Worm (Caenorhabditis elegans): ENCODE results near the gene srh-223.

srh-223 gene

ce11 chrIV:3956095-3956494 lies 25.6 kb upstream of the srh-223 start, which contains the start of gene clec-73:
clec-73 (minus strand) TSS chrIV:3956195.
- TF ChIP-seq nhr-28 (tag; optimal IDR thresholded peaks at IDR 0.05) = no peak

- no peak for TF ChIP-seq drap-1 (GFP tag; optimal IDR thresholded peaks at IDR 0.05)
- no peak for TF ChIP-seq mep-1 (tag; optimal IDR thresholded peaks at IDR 0.05)
- no peak for TF ChIP-seq ham-2 (GFP tag; optimal IDR thresholded peaks at IDR 0.05)
- no peak for TF ChIP-seq M03D4.4 (tag; optimal IDR thresholded peaks at IDR 0.05)
- no peak for TF ChIP-seq ceh-43 (GFP tag; optimal IDR thresholded peaks at IDR 0.05)
- no peak for TF ChIP-seq snpc-4 (tag; optimal IDR thresholded peaks at IDR 0.05)
- TF ChIP-seq flh-1 (GFP tag; optimal IDR thresholded peaks at IDR 0.05) = no peak
- TF ChIP-seq mab-5 (tag; optimal IDR thresholded peaks at IDR 0.05) = no peak
- no peak for TF ChIP-seq unc-39 (tag; optimal IDR thresholded peaks at IDR 0.05)
- TF ChIP-seq ceh-83 (GFP tag; optimal IDR thresholded peaks at IDR 0.05) = no peak
- TF ChIP-seq zip-8 (tag; optimal IDR thresholded peaks at IDR 0.05) = no peak
- TF ChIP-seq elt-1 (tag; optimal IDR thresholded peaks at IDR 0.05; ENCODE audit: borderline replicate concordance, insufficient read depth) = no peak
- TF ChIP-seq nhr-2 (tag; optimal IDR thresholded peaks at IDR 0.05) = no peak
- no peak for TF ChIP-seq nhr-76 (tag; optimal IDR thresholded peaks at IDR 0.05)
- no peak for TF ChIP-seq sptf-1 (tag; optimal IDR thresholded peaks at IDR 0.05)
Measured at ce11 chrIV:3956705-3957104, 25.0 kb upstream of the srh-223 start, which contains the start of gene clec-74. clec-74 (plus strand) TSS chrIV:3957005.

ce11 chrIV:3960396-3960795 lies 21.3 kb upstream of the srh-223 start, which contains the start of gene clec-75:
clec-75 (plus strand) TSS chrIV:3960734.
- TF ChIP-seq zip-8 (tag; optimal IDR thresholded peaks at IDR 0.05) (no peak), unc-120 (tag; optimal IDR thresholded peaks at IDR 0.05; ENCODE audit: poor library complexity, severe bottlenecking) (no peak)

ce11 chrIV:3962584-3962983 lies 19.1 kb upstream of the srh-223 start, which contains the start of gene Y46C8AM.1:
Y46C8AM.1 (plus strand) TSS chrIV:3962884.
- TF ChIP-seq cnd-1 (tag; optimal IDR thresholded peaks at IDR 0.05) (no peak), unc-39 (tag; optimal IDR thresholded peaks at IDR 0.05) (no peak), unc-120 (tag; optimal IDR thresholded peaks at IDR 0.05; ENCODE audit: poor library complexity, severe bottlenecking) (no peak)

- no peak for TF ChIP-seq nhr-237 (tag; optimal IDR thresholded peaks at IDR 0.05)
- no peak for TF ChIP-seq lin-32 (GFP tag; optimal IDR thresholded peaks at IDR 0.05)
- no peak for TF ChIP-seq lin-13 (tag; optimal IDR thresholded peaks at IDR 0.05)
- TF ChIP-seq nhr-76 (tag; optimal IDR thresholded peaks at IDR 0.05) = no peak
- TF ChIP-seq ceh-43 (GFP tag; optimal IDR thresholded peaks at IDR 0.05) = no peak
- TF ChIP-seq M03D4.4 (tag; optimal IDR thresholded peaks at IDR 0.05) = no peak
- no peak for TF ChIP-seq ham-2 (GFP tag; optimal IDR thresholded peaks at IDR 0.05)
- no peak for TF ChIP-seq snpc-4 (tag; optimal IDR thresholded peaks at IDR 0.05)
Measured at ce11 chrIV:3963498-3963897, 18.2 kb upstream of the srh-223 start.

ce11 chrIV:3965013-3965412 lies 16.7 kb upstream of the srh-223 start, which contains the start of gene clec-76:
clec-76 (plus strand) TSS chrIV:3965246.
- TF ChIP-seq nhr-12 (tag; optimal IDR thresholded peaks at IDR 0.05) (no peak), lin-13 (tag; optimal IDR thresholded peaks at IDR 0.05) (no peak), elt-3 (tag; optimal IDR thresholded peaks at IDR 0.05) (no peak), ceh-83 (GFP tag; optimal IDR thresholded peaks at IDR 0.05) (no peak), mep-1 (tag; optimal IDR thresholded peaks at IDR 0.05) (no peak), snpc-4 (tag; optimal IDR thresholded peaks at IDR 0.05) (no peak), M03D4.4 (tag; optimal IDR thresholded peaks at IDR 0.05) (no peak), drap-1 (GFP tag; optimal IDR thresholded peaks at IDR 0.05) (no peak), unc-39 (tag; optimal IDR thresholded peaks at IDR 0.05) (no peak), ceh-39 (tag; optimal IDR thresholded peaks at IDR 0.05) (no peak), ces-1 (GFP tag; optimal IDR thresholded peaks at IDR 0.05) (no peak)

- no peak for TF ChIP-seq snpc-4 (tag; optimal IDR thresholded peaks at IDR 0.05)
- no peak for TF ChIP-seq M03D4.4 (tag; optimal IDR thresholded peaks at IDR 0.05)
- no peak for TF ChIP-seq cnd-1 (tag; optimal IDR thresholded peaks at IDR 0.05)
- TF ChIP-seq lin-13 (tag; optimal IDR thresholded peaks at IDR 0.05) = no peak
- no peak for TF ChIP-seq sptf-1 (tag; optimal IDR thresholded peaks at IDR 0.05)
- no peak for TF ChIP-seq ceh-39 (tag; optimal IDR thresholded peaks at IDR 0.05)
- no peak for TF ChIP-seq elt-3 (tag; optimal IDR thresholded peaks at IDR 0.05)
- no peak for TF ChIP-seq ham-2 (GFP tag; optimal IDR thresholded peaks at IDR 0.05)
- no peak for TF ChIP-seq tbx-8 (GFP tag; optimal IDR thresholded peaks at IDR 0.05)
- TF ChIP-seq nhr-76 (tag; optimal IDR thresholded peaks at IDR 0.05) = no peak
Measured at ce11 chrIV:3973049-3973448, 8.7 kb upstream of the srh-223 start, which contains the start of gene clec-79. clec-79 (plus strand) TSS chrIV:3973349.

Measured in whole organism, mixed stage, embryonic.